Worm (Caenorhabditis elegans) whole organism, L2 larva: ENCODE measurements around the gene rab-37.
A peak's percentile ranks its signal among the peaks of the same experiment; 100 is the strongest.

Experiments
- C34F6.9 ChIP-seq: fragments of 150-350 bp; optimal IDR thresholded peaks from 2 replicates; lab custom pipeline; 2014; ENCODE audit warnings: missing biosample characterization, missing genetic modification characterization
- F13H6.1 ChIP-seq: sonication (generic microtip); optimal IDR thresholded peaks from 2 replicates; lab custom pipeline; 2016; ENCODE audit warnings: missing genetic modification characterization, missing compliant biosample characterization
- ZK546.5 ChIP-seq: sonication (generic microtip); optimal IDR thresholded peaks from 2 replicates; lab custom pipeline; 2017; ENCODE audit warnings: missing biosample characterization, missing genetic modification characterization
- alr-1 ChIP-seq: fragments of 150-350 bp; optimal IDR thresholded peaks from 2 replicates; lab custom pipeline; 2014; ENCODE audit warnings: missing biosample characterization, missing genetic modification characterization
- aly-2 ChIP-seq: fragments of 150-350 bp; optimal IDR thresholded peaks from 2 replicates; lab custom pipeline; 2014; ENCODE audit warnings: missing biosample characterization, missing genetic modification characterization
- ama-1 ChIP-seq: fragments of 150-350 bp; optimal IDR thresholded peaks from 2 replicates; lab custom pipeline; 2018; ENCODE audit warnings: inconsistent platforms
- blmp-1 ChIP-seq: sonication (generic microtip); optimal IDR thresholded peaks from 2 replicates; lab custom pipeline; 2017; ENCODE audit warnings: missing genetic modification characterization, mild to moderate bottlenecking, missing compliant biosample characterization, antibody characterized with exemption, moderate library complexity; ENCODE audit not compliant: insufficient read depth
- ceh-16 ChIP-seq: fragments of 150-350 bp; optimal IDR thresholded peaks from 2 replicates; lab custom pipeline; 2014; ENCODE audit warnings: missing biosample characterization, missing genetic modification characterization
- ceh-82 ChIP-seq: fragments of 150-350 bp; optimal IDR thresholded peaks from 2 replicates; lab custom pipeline; 2014; ENCODE audit warnings: missing biosample characterization, missing genetic modification characterization
- crh-2 ChIP-seq: sonication (generic microtip); optimal IDR thresholded peaks from 2 replicates; lab custom pipeline; 2017; ENCODE audit warnings: missing biosample characterization, missing genetic modification characterization
- egl-27 ChIP-seq: sonication (generic microtip); optimal IDR thresholded peaks from 3 replicates; lab custom pipeline; 2017; ENCODE audit warnings: missing biosample characterization, missing genetic modification reagents, missing genetic modification characterization
- elt-1 ChIP-seq: fragments of 150-350 bp; optimal IDR thresholded peaks from 2 replicates; lab custom pipeline; 2014; ENCODE audit warnings: missing biosample characterization, missing genetic modification characterization
- elt-3 ChIP-seq: sonication (generic microtip); optimal IDR thresholded peaks from 2 replicates; lab custom pipeline; 2017; ENCODE audit warnings: missing biosample characterization, missing genetic modification characterization
- fos-1 ChIP-seq: fragments of 150-350 bp; optimal IDR thresholded peaks from 2 replicates; lab custom pipeline; 2014; ENCODE audit warnings: missing biosample characterization, missing genetic modification characterization
- gmeb-1 ChIP-seq: fragments of 150-350 bp; optimal IDR thresholded peaks from 2 replicates; lab custom pipeline; 2014; ENCODE audit warnings: missing biosample characterization, missing genetic modification characterization
- lin-39 ChIP-seq: fragments of 150-350 bp; optimal IDR thresholded peaks from 2 replicates; lab custom pipeline; 2014; ENCODE audit warnings: missing biosample characterization, missing genetic modification reagents, missing genetic modification characterization
- mab-5 ChIP-seq: fragments of 150-350 bp; optimal IDR thresholded peaks from 2 replicates; lab custom pipeline; 2014; ENCODE audit warnings: missing biosample characterization, missing genetic modification characterization
- mbf-1 ChIP-seq: sonication (generic microtip); optimal IDR thresholded peaks from 2 replicates; lab custom pipeline; 2017; ENCODE audit warnings: missing biosample characterization, missing genetic modification characterization
- mdl-1 ChIP-seq, 2 experiments: fragments of 150-350 bp in 1 of 2; sonication (generic microtip) in 1 of 2; optimal IDR thresholded peaks; 2 replicates each; lab custom pipeline; 2017; ENCODE audit warnings: missing biosample characterization in 2 of 2, missing genetic modification characterization in 2 of 2
- nhr-10 ChIP-seq: sonication (generic microtip); optimal IDR thresholded peaks from 2 replicates; lab custom pipeline; 2017; ENCODE audit warnings: missing biosample characterization, missing genetic modification characterization
- nhr-129 ChIP-seq: fragments of 150-350 bp; optimal IDR thresholded peaks from 2 replicates; lab custom pipeline; 2014; ENCODE audit warnings: missing biosample characterization, missing genetic modification characterization
- nhr-21 ChIP-seq: fragments of 150-350 bp; optimal IDR thresholded peaks from 2 replicates; lab custom pipeline; 2014; ENCODE audit warnings: missing biosample characterization, missing genetic modification characterization
- nhr-237 ChIP-seq: fragments of 150-350 bp; optimal IDR thresholded peaks from 2 replicates; lab custom pipeline; 2014; ENCODE audit warnings: missing biosample characterization, missing genetic modification characterization
- nhr-77 ChIP-seq: fragments of 150-350 bp; optimal IDR thresholded peaks from 2 replicates; lab custom pipeline; 2014; ENCODE audit warnings: missing biosample characterization, missing genetic modification characterization
- sem-4 ChIP-seq: fragments of 150-350 bp; optimal IDR thresholded peaks from 2 replicates; lab custom pipeline; 2014; ENCODE audit warnings: missing biosample characterization, missing genetic modification reagents, missing genetic modification characterization
- sma-3 ChIP-seq: sonication (generic microtip); optimal IDR thresholded peaks from 2 replicates; lab custom pipeline; 2016; ENCODE audit warnings: missing genetic modification reagents, missing genetic modification characterization, missing compliant biosample characterization
- sma-9 ChIP-seq, 2 experiments: fragments of 150-350 bp in 1 of 2; sonication (generic microtip) in 1 of 2; optimal IDR thresholded peaks; 2 replicates each; lab custom pipeline; 2014 to 2016; ENCODE audit warnings: missing genetic modification characterization in 2 of 2, mild to moderate bottlenecking in 1 of 2, missing biosample characterization in 1 of 2, missing compliant biosample characterization in 1 of 2, missing genetic modification reagents in 1 of 2, moderate library complexity in 1 of 2
- unc-39 ChIP-seq: fragments of 150-350 bp; optimal IDR thresholded peaks from 2 replicates; lab custom pipeline; 2014; ENCODE audit warnings: missing biosample characterization, missing genetic modification characterization
- unc-55 ChIP-seq: fragments of 150-350 bp; sonication (generic microtip); optimal IDR thresholded peaks from 3 replicates; lab custom pipeline; 2014; ENCODE audit warnings: missing biosample characterization, missing genetic modification reagents, missing genetic modification characterization
- unc-62 ChIP-seq: fragments of 150-350 bp; optimal IDR thresholded peaks from 2 replicates; lab custom pipeline; 2014; ENCODE audit warnings: missing biosample characterization, missing genetic modification reagents, missing genetic modification characterization
- zag-1 ChIP-seq: fragments of 150-350 bp; optimal IDR thresholded peaks from 2 replicates; lab custom pipeline; 2014; ENCODE audit warnings: missing biosample characterization, missing genetic modification characterization
- ztf-1 ChIP-seq: fragments of 200-800 bp; sonication (Bioruptor generic); conservative IDR thresholded peaks from 2 replicates; pipeline ENCODE4 v1.3.6; 2022; ENCODE audit warnings: missing genetic modification characterization, missing compliant biosample characterization
- ztf-11 ChIP-seq: sonication (generic microtip); optimal IDR thresholded peaks from 2 replicates; lab custom pipeline; 2017; ENCODE audit warnings: missing biosample characterization, missing genetic modification characterization
- ztf-4 ChIP-seq: fragments of 150-350 bp; optimal IDR thresholded peaks from 2 replicates; lab custom pipeline; 2014; ENCODE audit warnings: missing biosample characterization, missing genetic modification characterization

The rab-37 gene

ce11 chrX:4235752-4236151 is at the start of gene rab-37:
Gene rab-37 (minus strand): TSS chrX:4235852.
- TF ChIP-seq elt-3 (tag; lab: Kevin White, UChicago) (no peak), ceh-16 (no peak), ztf-11 (tag; lab: Kevin White, UChicago) (no peak), egl-27 (tag; lab: Kevin White, UChicago) (no peak), gmeb-1 (tag; lab: Kevin White, UChicago) (no peak), ama-1 (no peak), crh-2 (no peak), aly-2 (tag; lab: Kevin White, UChicago) (no peak), mab-5 (no peak), sem-4 (tag; lab: Kevin White, UChicago) (no peak)

ce11 chrX:4284470-4284869 is 48.8 kb upstream of the rab-37 start:
- no peak for TF ChIP-seq unc-55 (GFP tag; lab: Kevin White, UChicago)
- no peak for TF ChIP-seq ama-1
- TF ChIP-seq unc-62: no peak
- no peak for TF ChIP-seq F13H6.1 (tag; lab: Kevin White, UChicago)
- no peak for TF ChIP-seq blmp-1
- peak; percentile 68 for TF ChIP-seq fos-1
- no peak for TF ChIP-seq lin-39 (tag; lab: Kevin White, UChicago)
- TF ChIP-seq ZK546.5: no peak
- TF ChIP-seq nhr-10: no peak
- peak; percentile 9 for TF ChIP-seq crh-2
- no peak for TF ChIP-seq nhr-77 (tag; lab: Kevin White, UChicago)
- TF ChIP-seq sma-9 (GFP tag; optimal IDR thresholded peaks at IDR 0.05; lab: Kevin White, UChicago): peak; percentile 32
- no peak for TF ChIP-seq sma-9 (tag; optimal IDR thresholded peaks at IDR 0.05; lab: Kevin White, UChicago)

- TF ChIP-seq ztf-4 (tag; lab: Kevin White, UChicago): no peak
- TF ChIP-seq blmp-1: no peak
- TF ChIP-seq elt-1 (tag; lab: Kevin White, UChicago): no peak
These were observed 48.3 kb upstream of the rab-37 start, which contains the start of gene ets-10 for ce11 chrX:4283989-4284388. Gene ets-10 (plus strand): TSS chrX:4284189.

- no peak for TF ChIP-seq ztf-4 (tag; lab: Kevin White, UChicago)
- TF ChIP-seq crh-2: peak; percentile 12
- no peak for TF ChIP-seq ama-1
- peak; percentile 53 for TF ChIP-seq fos-1
- TF ChIP-seq ceh-16: no peak
- TF ChIP-seq, all 48 proteins: peak for 2
These were observed 46.7 kb upstream of the rab-37 start, which contains the start of gene C52B9.19 for ce11 chrX:4282380-4282779. Gene C52B9.19 (plus strand): TSS chrX:4282555.

ce11 chrX:4279294-4279782 is 43.7 kb upstream of the rab-37 start, which contains the start of the genes twk-28 and ets-9:
Gene twk-28 (minus strand): TSS chrX:4279344.
Gene ets-9 (plus strand): TSS chrX:4279703.
- TF ChIP-seq nhr-77 (tag; lab: Kevin White, UChicago): no peak
- TF ChIP-seq ztf-11 (tag; lab: Kevin White, UChicago): no peak
- no peak for TF ChIP-seq ztf-1 (GFP tag; lab: Robert Waterston, UW)
- no peak for TF ChIP-seq mbf-1 (tag; lab: Kevin White, UChicago)
- no peak for TF ChIP-seq mdl-1 (tag; optimal IDR thresholded peaks at IDR 0.05; lab: Kevin White, UChicago)
- TF ChIP-seq nhr-129 (tag; lab: Kevin White, UChicago): no peak
- no peak for TF ChIP-seq unc-39 (tag; lab: Kevin White, UChicago)
- TF ChIP-seq mab-5: no peak
- no peak for TF ChIP-seq alr-1 (tag; lab: Kevin White, UChicago)
- TF ChIP-seq ceh-82: no peak
- no peak for TF ChIP-seq aly-2 (tag; lab: Kevin White, UChicago)
- no peak for TF ChIP-seq F13H6.1 (tag; lab: Kevin White, UChicago)
- TF ChIP-seq nhr-21 (tag; lab: Kevin White, UChicago): no peak
- no peak for TF ChIP-seq unc-62

- no peak for TF ChIP-seq sma-3 (GFP tag; lab: Kevin White, UChicago)
- no peak for TF ChIP-seq C34F6.9 (tag; lab: Kevin White, UChicago)
- no peak for TF ChIP-seq unc-39 (tag; lab: Kevin White, UChicago)
- no peak for TF ChIP-seq mab-5
- TF ChIP-seq ztf-4 (tag; lab: Kevin White, UChicago): no peak
- no peak for TF ChIP-seq nhr-237 (tag; lab: Kevin White, UChicago)
- TF ChIP-seq unc-55 (GFP tag; lab: Kevin White, UChicago): peak; percentile 9
- no peak for TF ChIP-seq zag-1 (tag; lab: Kevin White, UChicago)
These were observed 38.5 kb upstream of the rab-37 start, which contains the start of gene mec-18 for ce11 chrX:4274116-4274515. Gene mec-18 (minus strand): TSS chrX:4274216.
